Worm (Caenorhabditis elegans) whole organism, L4 larva: ENCODE results near the gene F53A3.1.

ENCODE experiments used
- ZK546.5 ChIP-seq, 2 experiments: sonication (generic microtip); optimal IDR thresholded peaks; 2 replicates each; lab custom pipeline; 2017; ENCODE audit warnings: missing biosample characterization in 2 of 2, missing genetic modification characterization in 2 of 2
- ceh-62 ChIP-seq: sonication (generic microtip); optimal IDR thresholded peaks from 2 replicates; lab custom pipeline; 2017; ENCODE audit warnings: missing biosample characterization, missing genetic modification characterization
- ceh-82 ChIP-seq: sonication (generic microtip); optimal IDR thresholded peaks from 2 replicates; lab custom pipeline; 2017; ENCODE audit warnings: missing biosample characterization, missing genetic modification characterization
- dpl-1 ChIP-seq: fragments of 150-350 bp; optimal IDR thresholded peaks from 2 replicates; lab custom pipeline; 2014; ENCODE audit warnings: missing biosample characterization, missing genetic modification reagents, missing genetic modification characterization
- egl-27 ChIP-seq: sonication (generic microtip); optimal IDR thresholded peaks from 3 replicates; lab custom pipeline; 2017; ENCODE audit warnings: missing biosample characterization, missing genetic modification reagents, missing genetic modification characterization
- hmg-1.1 ChIP-seq: fragments of 200-800 bp; sonication (Bioruptor generic); IDR thresholded peaks from 2 replicates; pipeline ENCODE4 v1.3.6; 2022; ENCODE audit warnings: missing genetic modification reagents, missing genetic modification characterization, missing compliant biosample characterization
- lin-39 ChIP-seq: fragments of 150-350 bp; optimal IDR thresholded peaks from 2 replicates; lab custom pipeline; 2014; ENCODE audit warnings: missing biosample characterization, missing genetic modification reagents, missing genetic modification characterization
- lsy-2 ChIP-seq, 2 experiments: fragments of 150-350 bp in 1 of 2; sonication (generic microtip) in 1 of 2; optimal IDR thresholded peaks; 2 replicates each; lab custom pipeline; 2014 to 2017; ENCODE audit warnings: missing biosample characterization in 2 of 2, missing genetic modification characterization in 2 of 2
- nhr-10 ChIP-seq: fragments of 150-350 bp; optimal IDR thresholded peaks from 2 replicates; lab custom pipeline; 2014; ENCODE audit warnings: missing biosample characterization, missing genetic modification characterization
- nhr-77 ChIP-seq: fragments of 150-350 bp; optimal IDR thresholded peaks from 2 replicates; lab custom pipeline; 2014; ENCODE audit warnings: missing biosample characterization, missing genetic modification characterization
- pha-4 ChIP-seq, 2 experiments: fragments of 150-350 bp in 1 of 2; fragments of 200-800 bp in 1 of 2; sonication (Bioruptor generic) in 1 of 2; IDR thresholded peaks in 1 of 2; optimal IDR thresholded peaks in 1 of 2; 2 replicates each; pipeline versions ENCODE4 v1.3.6 to Lab custom; 2014 to 2022; ENCODE audit warnings: missing genetic modification characterization in 2 of 2, missing genetic modification reagents in 2 of 2, missing biosample characterization in 1 of 2, missing compliant biosample characterization in 1 of 2
- snpc-4 ChIP-seq: fragments of 150-350 bp; optimal IDR thresholded peaks from 2 replicates; lab custom pipeline; 2014; ENCODE audit warnings: missing biosample characterization, missing genetic modification characterization
- unc-39 ChIP-seq: sonication (generic microtip); optimal IDR thresholded peaks from 2 replicates; lab custom pipeline; 2017; ENCODE audit warnings: missing biosample characterization, missing genetic modification characterization

ce11 chrIII:1925786-1926185 lies 17.7 kb downstream of the F53A3.1 start:
- TF ChIP-seq unc-39 (tag; lab: Kevin White, UChicago): no peak
- TF ChIP-seq dpl-1 (GFP tag; lab: Kevin White, UChicago): no peak
- TF ChIP-seq ceh-82: no peak
- no peak for TF ChIP-seq pha-4 (GFP tag; IDR thresholded peaks at IDR 0.05; lab: Robert Waterston, UW)
- no peak for TF ChIP-seq pha-4 (tag; optimal IDR thresholded peaks at IDR 0.05; lab: Kevin White, UChicago)
- TF ChIP-seq egl-27 (tag; lab: Kevin White, UChicago): no peak
- TF ChIP-seq lin-39 (tag; lab: Kevin White, UChicago): no peak
- no peak for TF ChIP-seq nhr-10 (tag; lab: Kevin White, UChicago)
- TF ChIP-seq hmg-1.1 (GFP tag; lab: Robert Waterston, UW): no peak
- no peak for TF ChIP-seq nhr-77 (tag; lab: Kevin White, UChicago)
- no peak for TF ChIP-seq ceh-62
- no peak for TF ChIP-seq lsy-2 (tag; optimal IDR thresholded peaks at IDR 0.05; lab: Kevin White, UChicago)
- no peak for TF ChIP-seq snpc-4 (tag; lab: Kevin White, UChicago)
- no peak for TF ChIP-seq ZK546.5 (tag; optimal IDR thresholded peaks at IDR 0.05; lab: Kevin White, UChicago)
